Fruit fly (Drosophila melanogaster): ENCODE measurements around the gene CG2750.

CG2750 gene

dm6 chrX:12090195-12090784 is 16.7 kb upstream of the CG2750 start (continued):
- TF ChIP-seq CG4820 (GFP tag; optimal IDR thresholded peaks at IDR 0.05) (peak; percentile 2), Atf3 (GFP tag; optimal IDR thresholded peaks at IDR 0.05) (no peak), CG10267 (tag; optimal IDR thresholded peaks at IDR 0.05) (peak; percentile 42), trem (tag; optimal IDR thresholded peaks at IDR 0.05) (peak; percentile 45), zen (tag; optimal IDR thresholded peaks at IDR 0.05) (peak; percentile 7), CG33557 (GFP tag; optimal IDR thresholded peaks at IDR 0.05) (peak; percentile 8), Hmr (GFP tag; optimal IDR thresholded peaks at IDR 0.05) (peak; percentile 4), CG8924 (tag; optimal IDR thresholded peaks at IDR 0.05) (peak; percentile 46), CG12391 (tag; optimal IDR thresholded peaks at IDR 0.05) (peak; percentile 42), Spps (tag; optimal IDR thresholded peaks at IDR 0.05) (peak; percentile 26), zen2 (GFP tag; IDR thresholded peaks at IDR 0.05; ENCODE audit: partially characterized antibody) (no peak), gcm (GFP tag; optimal IDR thresholded peaks at IDR 0.05) (peak; percentile 4), az2 (GFP tag; optimal IDR thresholded peaks at IDR 0.05) (no peak), CG17359 (tag; optimal IDR thresholded peaks at IDR 0.05) (peak; percentile 15), Sry-δ (GFP tag; optimal IDR thresholded peaks at IDR 0.05) (no peak), CG9437 (GFP tag; optimal IDR thresholded peaks at IDR 0.05) (peak; percentile 18), CG13424 (tag; optimal IDR thresholded peaks at IDR 0.05) (peak; percentile 10), TFAM (GFP tag; optimal IDR thresholded peaks at IDR 0.05) (no peak), Chrac-16 (GFP tag; optimal IDR thresholded peaks at IDR 0.05) (peak; percentile 22), Xrp1 (GFP tag; IDR thresholded peaks at IDR 0.05) (peak; percentile 52; the same call in 1 of the 2 replicates), CG7357 (GFP tag; IDR thresholded peaks at IDR 0.05) (no peak), CG3995 (GFP tag; optimal IDR thresholded peaks at IDR 0.05) (no peak), CG14710 (tag; optimal IDR thresholded peaks at IDR 0.05) (peak; percentile 51), row (GFP tag; IDR thresholded peaks at IDR 0.05) (peak; percentile 32; the same call in 1 of the 3 replicates), Nf-YB (GFP tag; optimal IDR thresholded peaks at IDR 0.05) (peak; percentile 5), CG11696 (GFP tag; IDR thresholded peaks at IDR 0.05) (peak; percentile 81), pita (GFP tag; optimal IDR thresholded peaks at IDR 0.05) (no peak), Dref (GFP tag; IDR thresholded peaks at IDR 0.05) (no peak), HHEX (GFP tag; optimal IDR thresholded peaks at IDR 0.05) (no peak), slou (GFP tag; optimal IDR thresholded peaks at IDR 0.05) (no peak), ssp (GFP tag; IDR thresholded peaks at IDR 0.05) (no peak), CG2678 (tag; optimal IDR thresholded peaks at IDR 0.05) (peak; percentile 53), CG15696 (tag; optimal IDR thresholded peaks at IDR 0.05) (peak; percentile 48), bsh (GFP tag; optimal IDR thresholded peaks at IDR 0.05) (peak in 1 of 2 experiments; percentile 40), Sox102F (GFP tag; optimal IDR thresholded peaks at IDR 0.05) (peak; percentile 9), fd96Cb (tag; optimal IDR thresholded peaks at IDR 0.05) (peak; percentile 36), D (optimal IDR thresholded peaks at IDR 0.05) (no peak), D (GFP tag; optimal IDR thresholded peaks at IDR 0.05) (peak; percentile 2), Oli (tag; optimal IDR thresholded peaks at IDR 0.05) (peak; percentile 6), CG17361 (GFP tag; IDR thresholded peaks at IDR 0.05) (peak; percentile 54; the same call in 2 of the 3 replicates), CG9797 (GFP tag; optimal IDR thresholded peaks at IDR 0.05) (no peak), CG7839 (tag; optimal IDR thresholded peaks at IDR 0.05) (peak; percentile 34), Blimp-1 (GFP tag; optimal IDR thresholded peaks at IDR 0.05) (peak; percentile 36), Hr51 (GFP tag; optimal IDR thresholded peaks at IDR 0.05) (peak in 1 of 2 experiments; percentile 19), Deaf1 (tag; optimal IDR thresholded peaks at IDR 0.05) (peak; percentile 8), Sox100B (GFP tag; optimal IDR thresholded peaks at IDR 0.05) (peak; percentile 35), CG16815 (GFP tag; optimal IDR thresholded peaks at IDR 0.05) (peak; percentile 16), nmo (GFP tag; optimal IDR thresholded peaks at IDR 0.05) (peak; percentile 25), B-H2 (GFP tag; optimal IDR thresholded peaks at IDR 0.05) (no peak)

All from whole organism, embryonic.